Fruit fly (Drosophila melanogaster) whole organism, embryonic: ENCODE data around the gene Oatp33Eb.
A peak's percentile ranks its signal among the peaks of the same experiment; 100 is the strongest.

Experiments
- Aef1 ChIP-seq: fragments of 200-800 bp; sonication (Bioruptor generic); IDR thresholded peaks from 3 replicates; pipeline ENCODE4 v1.3.6; 2022; ENCODE audit warnings: missing biosample characterization, missing genetic modification characterization
- BEAF-32 ChIP-seq: fragments of 200-800 bp; sonication (Bioruptor generic); optimal IDR thresholded peaks from 3 replicates; lab custom pipeline; 2017; ENCODE audit warnings: missing biosample characterization, missing genetic modification characterization, mild to moderate bottlenecking, moderate library complexity, missing genetic modification reagents
- Bgb ChIP-seq: fragments of 200-800 bp; sonication (Bioruptor generic); IDR thresholded peaks from 2 replicates; pipeline ENCODE4 v1.3.6; 2022; ENCODE audit warnings: missing biosample characterization, missing genetic modification characterization; ENCODE audit not compliant: partially characterized antibody
- CG10543 ChIP-seq: fragments of 200-800 bp; sonication (Bioruptor generic); optimal IDR thresholded peaks from 3 replicates; lab custom pipeline; 2017; ENCODE audit warnings: missing biosample characterization, mild to moderate bottlenecking, missing genetic modification characterization, moderate library complexity
- CG10565 ChIP-seq: fragments of 200-800 bp; sonication (Bioruptor generic); optimal IDR thresholded peaks from 3 replicates; lab custom pipeline; 2016; ENCODE audit warnings: missing biosample characterization, mild to moderate bottlenecking, missing genetic modification characterization
- CG11247 ChIP-seq: fragments of 200-800 bp; sonication (Bioruptor generic); IDR thresholded peaks from 2 replicates; pipeline ENCODE4 v1.3.6; 2022; ENCODE audit warnings: missing biosample characterization, missing genetic modification characterization
- CG14441 ChIP-seq: fragments of 200-800 bp; sonication (Bioruptor generic); IDR thresholded peaks from 2 replicates; pipeline ENCODE4 v1.3.6; 2022; ENCODE audit warnings: missing biosample characterization, missing genetic modification characterization
- CG14965 ChIP-seq: fragments of 200-800 bp; sonication (Bioruptor generic); optimal IDR thresholded peaks from 2 replicates; lab custom pipeline; 2016; ENCODE audit warnings: missing biosample characterization, missing genetic modification characterization, borderline replicate concordance
- CG6175 ChIP-seq: fragments of 200-800 bp; sonication (Bioruptor generic); IDR thresholded peaks from 3 replicates; pipeline ENCODE4 v1.3.6; 2022; ENCODE audit warnings: missing biosample characterization, missing genetic modification characterization
- Dfd ChIP-seq, 2 experiments: fragments of >200 bp; optimal IDR thresholded peaks; 2 replicates each; lab custom pipeline; 2017; ENCODE audit warnings: missing biosample characterization in 2 of 2, missing genetic modification characterization in 2 of 2
- Dip2 ChIP-seq: fragments of 200-800 bp; sonication (Bioruptor generic); IDR thresholded peaks from 2 replicates; pipeline ENCODE4 v1.3.6; 2022; ENCODE audit warnings: missing biosample characterization, missing genetic modification characterization
- Dip3 ChIP-seq: fragments of 200-800 bp; sonication (Bioruptor generic); optimal IDR thresholded peaks from 3 replicates; lab custom pipeline; 2016; ENCODE audit warnings: missing biosample characterization, missing genetic modification characterization
- Dref ChIP-seq: fragments of 200-800 bp; sonication (Bioruptor generic); IDR thresholded peaks from 2 replicates; pipeline ENCODE4 v1.3.6; 2022; ENCODE audit warnings: missing biosample characterization, missing genetic modification characterization
- Drgx ChIP-seq: fragments of 200-800 bp; sonication (Bioruptor generic); IDR thresholded peaks from 2 replicates; pipeline ENCODE4 v1.3.6; 2022; ENCODE audit warnings: missing biosample characterization, missing genetic modification characterization
- Eip74EF ChIP-seq, 2 experiments: fragments of 200-800 bp in 1 of 2; fragments of >200 bp in 1 of 2; sonication (Bioruptor generic) in 1 of 2; optimal IDR thresholded peaks; 2 replicates each; lab custom pipeline; 2017 to 2019; ENCODE audit warnings: missing biosample characterization in 2 of 2, missing genetic modification characterization in 2 of 2, mild to moderate bottlenecking in 1 of 2, moderate library complexity in 1 of 2
- Ets97D ChIP-seq: fragments of 200-800 bp; sonication (Bioruptor generic); optimal IDR thresholded peaks from 3 replicates; lab custom pipeline; 2016; ENCODE audit warnings: missing biosample characterization, missing genetic modification characterization
- GATAe ChIP-seq: fragments of 200-800 bp; sonication (Bioruptor generic); conservative IDR thresholded peaks from 2 replicates; pipeline ENCODE4 v1.3.6; 2022; ENCODE audit warnings: missing biosample characterization, missing genetic modification characterization
- H2.0 ChIP-seq: fragments of 200-800 bp; sonication (Bioruptor generic); IDR thresholded peaks from 2 replicates; pipeline ENCODE4 v1.3.6; 2022; ENCODE audit warnings: missing biosample characterization, missing genetic modification characterization
- HLH54F ChIP-seq: fragments of 200-800 bp; sonication (Bioruptor generic); optimal IDR thresholded peaks from 3 replicates; lab custom pipeline; 2016; ENCODE audit warnings: missing biosample characterization, missing genetic modification characterization
- Hey ChIP-seq: fragments of 200-800 bp; sonication (Bioruptor generic); optimal IDR thresholded peaks from 3 replicates; lab custom pipeline; 2018; ENCODE audit warnings: missing biosample characterization, mild to moderate bottlenecking, missing genetic modification characterization
- Hmx ChIP-seq: fragments of 200-800 bp; sonication (Bioruptor generic); optimal IDR thresholded peaks from 2 replicates; lab custom pipeline; 2016; ENCODE audit warnings: missing biosample characterization, missing genetic modification characterization
- Med ChIP-seq: fragments of 200-800 bp; sonication (Bioruptor generic); peaks from one replicate; lab custom pipeline; 2016; ENCODE audit warnings: missing biosample characterization, missing genetic modification characterization, mild to moderate bottlenecking, inconsistent platforms, moderate library complexity
- Meics ChIP-seq: fragments of 200-800 bp; sonication (Bioruptor generic); optimal IDR thresholded peaks from 2 replicates; lab custom pipeline; 2017; ENCODE audit warnings: missing biosample characterization, mild to moderate bottlenecking, missing genetic modification characterization
- Sox100B ChIP-seq: fragments of 200-800 bp; sonication (Bioruptor generic); optimal IDR thresholded peaks from 3 replicates; lab custom pipeline; 2018; ENCODE audit warnings: missing biosample characterization, mild to moderate bottlenecking, missing genetic modification characterization
- Sox102F ChIP-seq: fragments of 200-800 bp; sonication (Bioruptor generic); optimal IDR thresholded peaks from 2 replicates; lab custom pipeline; 2018; ENCODE audit warnings: missing biosample characterization, mild to moderate bottlenecking, missing genetic modification characterization, moderate library complexity
- YL-1 ChIP-seq: fragments of 200-800 bp; sonication (Bioruptor generic); optimal IDR thresholded peaks from 3 replicates; lab custom pipeline; 2017; ENCODE audit warnings: missing biosample characterization, mild to moderate bottlenecking, missing genetic modification characterization
- ac ChIP-seq: fragments of 200-800 bp; sonication (Bioruptor generic); optimal IDR thresholded peaks from 3 replicates; lab custom pipeline; 2017; ENCODE audit warnings: missing biosample characterization, mild to moderate bottlenecking, missing genetic modification characterization
- bab2 ChIP-seq: fragments of 200-800 bp; sonication (Bioruptor generic); optimal IDR thresholded peaks from 2 replicates; lab custom pipeline; 2016; ENCODE audit warnings: missing biosample characterization, missing genetic modification characterization
- cato ChIP-seq: fragments of 200-800 bp; sonication (Bioruptor generic); optimal IDR thresholded peaks from 2 replicates; lab custom pipeline; 2016; ENCODE audit warnings: missing biosample characterization, missing genetic modification characterization, borderline replicate concordance
- chinmo ChIP-seq: fragments of 200-800 bp; sonication (Bioruptor generic); IDR thresholded peaks from 4 replicates; pipeline ENCODE4 v1.3.6; 2022; ENCODE audit warnings: missing biosample characterization, missing genetic modification characterization; ENCODE audit not compliant: partially characterized antibody
- cwo ChIP-seq: fragments of 200-800 bp; sonication (Bioruptor generic); optimal IDR thresholded peaks from 3 replicates; lab custom pipeline; 2017; ENCODE audit warnings: missing biosample characterization, missing genetic modification characterization, mild to moderate bottlenecking, moderate library complexity, missing genetic modification reagents
- esg ChIP-seq: fragments of 200-800 bp; sonication (Bioruptor generic); conservative IDR thresholded peaks from 2 replicates; pipeline ENCODE4 v1.3.6; 2022; ENCODE audit warnings: missing biosample characterization, missing genetic modification characterization
- exex ChIP-seq: fragments of 200-800 bp; sonication (Bioruptor generic); optimal IDR thresholded peaks from 4 replicates; lab custom pipeline; 2018; ENCODE audit warnings: missing biosample characterization, mild to moderate bottlenecking, missing genetic modification characterization, moderate library complexity
- grn ChIP-seq: fragments of 200-800 bp; sonication (Bioruptor generic); optimal IDR thresholded peaks from 3 replicates; lab custom pipeline; 2017; ENCODE audit warnings: missing biosample characterization, missing genetic modification characterization
- hkb ChIP-seq, 2 experiments: fragments of 200-800 bp in 1 of 2; fragments of >200 bp in 1 of 2; sonication (Bioruptor generic) in 1 of 2; IDR thresholded peaks in 1 of 2; optimal IDR thresholded peaks in 1 of 2; 2 replicates each; pipeline versions ENCODE4 v1.3.6 to Lab custom; 2017 to 2022; ENCODE audit warnings: missing biosample characterization in 1 of 2, missing genetic modification characterization in 1 of 2
- lab ChIP-seq: fragments of 200-800 bp; sonication (Bioruptor generic); optimal IDR thresholded peaks from 3 replicates; lab custom pipeline; 2017; ENCODE audit warnings: missing biosample characterization, missing genetic modification characterization, mild to moderate bottlenecking, moderate library complexity, missing genetic modification reagents
- lbe ChIP-seq: fragments of 200-800 bp; sonication (Bioruptor generic); optimal IDR thresholded peaks from 2 replicates; lab custom pipeline; 2016; ENCODE audit warnings: missing biosample characterization, mild to moderate bottlenecking, missing genetic modification characterization
- mirr ChIP-seq: fragments of 200-800 bp; sonication (Bioruptor generic); optimal IDR thresholded peaks from 3 replicates; lab custom pipeline; 2018; ENCODE audit warnings: missing biosample characterization, mild to moderate bottlenecking, missing genetic modification characterization
- pfk ChIP-seq: fragments of 200-800 bp; sonication (Bioruptor generic); optimal IDR thresholded peaks from 2 replicates; lab custom pipeline; 2018; ENCODE audit warnings: missing biosample characterization, mild to moderate bottlenecking, missing genetic modification characterization, moderate library complexity
- row ChIP-seq: fragments of 200-800 bp; sonication (Bioruptor generic); IDR thresholded peaks from 3 replicates; pipeline ENCODE4 v1.3.6; 2022; ENCODE audit warnings: missing biosample characterization, missing genetic modification characterization
- seq ChIP-seq: fragments of 200-800 bp; sonication (Bioruptor generic); IDR thresholded peaks from 2 replicates; pipeline ENCODE4 v1.3.6; 2022; ENCODE audit warnings: missing biosample characterization, missing genetic modification characterization
- sna ChIP-seq: fragments of 200-800 bp; sonication (Bioruptor generic); IDR thresholded peaks from 2 replicates; pipeline ENCODE4 v1.3.6; 2022; ENCODE audit warnings: missing biosample characterization, missing genetic modification characterization; ENCODE audit not compliant: partially characterized antibody
- sqz ChIP-seq: fragments of 200-800 bp; sonication (Bioruptor generic); optimal IDR thresholded peaks from 3 replicates; lab custom pipeline; 2018; ENCODE audit warnings: missing biosample characterization, mild to moderate bottlenecking, missing genetic modification characterization
- stc ChIP-seq: fragments of 200-800 bp; sonication (Bioruptor generic); IDR thresholded peaks from 2 replicates; pipeline ENCODE4 v1.3.6; 2022; ENCODE audit warnings: missing biosample characterization, missing genetic modification characterization
- sug ChIP-seq: fragments of 200-800 bp; optimal IDR thresholded peaks from 2 replicates; lab custom pipeline; 2019; ENCODE audit warnings: missing biosample characterization, mild to moderate bottlenecking, missing genetic modification characterization, moderate library complexity
- ttk ChIP-seq: fragments of 200-800 bp; sonication (Bioruptor generic); IDR thresholded peaks from 2 replicates; pipeline ENCODE4 v2.1.2; 2022; ENCODE audit warnings: missing biosample characterization, missing genetic modification characterization
- z ChIP-seq: fragments of 200-800 bp; sonication (Bioruptor generic); IDR thresholded peaks from 3 replicates; pipeline ENCODE4 v1.3.6; 2022; ENCODE audit warnings: missing biosample characterization, missing genetic modification characterization

The Oatp33Eb gene

DNA sequence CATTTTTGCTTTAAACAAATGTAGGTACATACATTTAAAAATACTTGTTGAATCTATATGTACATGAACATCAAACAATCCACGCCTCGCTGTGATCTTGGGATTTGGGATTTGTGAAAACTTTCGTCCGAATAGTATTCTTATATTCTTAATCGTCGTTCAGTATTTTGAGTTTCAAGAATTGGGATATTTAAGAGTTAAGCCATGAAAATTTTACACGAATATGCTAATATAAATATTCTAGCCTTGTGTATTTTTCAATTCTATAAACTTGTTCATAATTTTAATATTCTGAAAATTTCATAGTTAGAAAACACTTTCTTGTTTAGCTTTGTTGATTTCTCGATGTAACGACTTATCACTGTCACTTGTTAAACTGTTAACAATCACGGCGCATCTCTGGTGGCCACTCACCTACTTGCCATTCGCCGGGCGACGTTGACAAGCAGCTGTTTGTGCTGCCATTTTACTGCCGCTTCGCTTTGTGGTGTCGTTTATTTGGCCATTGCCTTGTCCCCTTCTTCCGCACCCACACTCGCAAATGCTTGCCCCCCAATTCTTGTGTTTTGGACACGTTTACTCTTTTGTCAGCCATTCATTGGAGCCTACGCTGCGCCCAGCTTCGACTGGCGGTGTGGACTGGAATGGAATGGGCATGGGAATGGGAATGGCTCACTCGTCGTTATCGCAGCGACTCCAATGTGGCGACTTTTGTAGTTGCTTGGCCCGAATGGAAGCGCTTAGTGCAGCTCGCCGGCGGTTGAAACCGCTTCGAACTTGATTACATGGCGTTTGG, 12.1 kb upstream of the Oatp33Eb start (continued):
- TF ChIP-seq YL-1 (GFP tag; lab: Kevin White, UChicago) (peak; percentile 67), seq (GFP tag; lab: Robert Waterston, UW) (no peak; the same call in 1 of the 2 replicates), CG14965 (GFP tag; lab: Kevin White, UChicago) (no peak)

DNA sequence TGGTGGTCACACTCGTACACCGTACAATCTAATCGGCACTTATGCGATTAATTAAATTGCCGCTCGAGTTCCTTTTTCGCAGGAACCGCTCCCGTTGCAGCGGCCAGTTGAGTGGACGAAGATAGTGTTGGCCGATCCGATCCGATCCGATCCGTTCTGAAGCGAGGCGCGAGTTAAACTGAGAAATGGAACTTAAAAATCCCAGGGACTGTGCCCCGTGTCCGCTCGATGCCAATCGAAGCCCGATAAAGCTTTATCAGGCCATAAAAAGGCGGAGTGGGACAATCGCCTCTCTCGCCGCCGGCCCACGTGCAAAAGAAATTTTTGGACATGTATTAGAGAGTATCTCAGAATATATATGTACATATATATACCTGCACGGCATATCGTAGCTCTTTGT, 2.5 kb upstream of the Oatp33Eb start, which contains the start of gene Oatp33Ea:
Gene Oatp33Ea, minus strand, starts transcription at position 182 of the 400 bp plus-strand sequence.
- peak; percentile 43 for TF ChIP-seq lab (GFP tag; lab: Kevin White, UChicago)
- TF ChIP-seq chinmo (GFP tag; lab: Robert Waterston, UW): 0 out of 4 replicates have a peak, but pooled peaks have one; percentile 34
- TF ChIP-seq Ets97D: no peak
- peak; percentile 95 for TF ChIP-seq grn
- TF ChIP-seq Sox102F (GFP tag; lab: Kevin White, UChicago): no peak
- peak; percentile 61; the same call in 2 of the 3 replicates for TF ChIP-seq z (GFP tag; lab: Robert Waterston, UW)
- TF ChIP-seq HLH54F (GFP tag; lab: Kevin White, UChicago): no peak
- TF ChIP-seq CG6175 (GFP tag; lab: Robert Waterston, UW): peak; percentile 50; the same call in 1 of the 3 replicates
- TF ChIP-seq mirr (GFP tag; lab: Kevin White, UChicago): peak; percentile 80
- TF ChIP-seq sug (tag; lab: Kevin White, UChicago): peak; percentile 73
- no peak for TF ChIP-seq CG14441 (GFP tag; lab: Robert Waterston, UW)
- no peak for TF ChIP-seq Sox100B (GFP tag; lab: Kevin White, UChicago)
- TF ChIP-seq ac (GFP tag; lab: Kevin White, UChicago): no peak
- no peak for TF ChIP-seq Eip74EF (GFP tag; optimal IDR thresholded peaks at IDR 0.05; lab: Kevin White, UChicago)
- no peak for TF ChIP-seq cato (GFP tag; lab: Kevin White, UChicago)
- no peak for TF ChIP-seq BEAF-32 (GFP tag; lab: Kevin White, UChicago)
- TF ChIP-seq H2.0: no peak
- peak; percentile 75 for TF ChIP-seq cwo (GFP tag; lab: Kevin White, UChicago)
- no peak for TF ChIP-seq bab2 (GFP tag; lab: Kevin White, UChicago)
- TF ChIP-seq Med (GFP tag; lab: Kevin White, UChicago): peak; percentile 70
- TF ChIP-seq row: no peak
- TF ChIP-seq Aef1: no peak
- peak; percentile 81 for TF ChIP-seq GATAe (GFP tag; lab: Robert Waterston, UW)
- TF ChIP-seq exex (tag; lab: Kevin White, UChicago): peak; percentile 98
- no peak for TF ChIP-seq lbe (GFP tag; lab: Kevin White, UChicago)
- TF ChIP-seq Dfd (GFP tag; optimal IDR thresholded peaks at IDR 0.05; lab: Kevin White, UChicago): no peak
- TF ChIP-seq Hey (tag; lab: Kevin White, UChicago): peak; percentile 55
- TF ChIP-seq Hmx: no peak
- no peak for TF ChIP-seq Dref (GFP tag; lab: Robert Waterston, UW)
- no peak for TF ChIP-seq sna (GFP tag; lab: Robert Waterston, UW)
- no peak for TF ChIP-seq CG11247 (GFP tag; lab: Robert Waterston, UW)
- TF ChIP-seq esg (GFP tag; lab: Robert Waterston, UW): no peak
- TF ChIP-seq Dip3 (GFP tag; lab: Kevin White, UChicago): no peak
- TF ChIP-seq ttk (GFP tag; lab: Robert Waterston, UW): no peak
- no peak for TF ChIP-seq Dip2 (GFP tag; lab: Robert Waterston, UW)
- TF ChIP-seq hkb (optimal IDR thresholded peaks at IDR 0.05; lab: Kevin White, UChicago): no peak
- TF ChIP-seq hkb (GFP tag; IDR thresholded peaks at IDR 0.05; lab: Robert Waterston, UW): no peak
- TF ChIP-seq stc (GFP tag; lab: Robert Waterston, UW): no peak
- TF ChIP-seq Drgx (GFP tag; lab: Robert Waterston, UW): no peak
- peak; percentile 59 for TF ChIP-seq CG10543 (GFP tag; lab: Kevin White, UChicago)
- TF ChIP-seq sqz (GFP tag; lab: Kevin White, UChicago): no peak
- no peak for TF ChIP-seq Meics (GFP tag; lab: Kevin White, UChicago)
- no peak for TF ChIP-seq CG10565
- peak; percentile 39; the same call in 1 of the 2 replicates for TF ChIP-seq Bgb (GFP tag; lab: Robert Waterston, UW)
- peak; percentile 78 for TF ChIP-seq pfk
